Fruit fly (Drosophila melanogaster): ENCODE data around the gene msn.

Gene msn

dm6 chr3L:2634929-2635799, 48.8 kb upstream of the msn start (continued):
- peak; percentile 78 for TF ChIP-seq Hr83 (GFP tag; optimal IDR thresholded peaks at IDR 0.05; ENCODE audit: poor library complexity, severe bottlenecking)

- TF ChIP-seq jim (GFP tag; optimal IDR thresholded peaks at IDR 0.05): no peak
- TF ChIP-seq Vsx2 (GFP tag; optimal IDR thresholded peaks at IDR 0.05; ENCODE audit: partially characterized antibody): no peak
- TF ChIP-seq Rel (GFP tag; optimal IDR thresholded peaks at IDR 0.05): no peak
- peak; percentile 99 for TF ChIP-seq Rel (tag; optimal IDR thresholded peaks at IDR 0.05)
- no peak for TF ChIP-seq CG9705 (GFP tag; optimal IDR thresholded peaks at IDR 0.05)
- peak; percentile 27 for TF ChIP-seq h (GFP tag; optimal IDR thresholded peaks at IDR 0.05)
- TF ChIP-seq Mio (GFP tag; optimal IDR thresholded peaks at IDR 0.05): no peak
- no peak for TF ChIP-seq dmrt93B (GFP tag; optimal IDR thresholded peaks at IDR 0.05)
- peak in 1 of 2 experiments; percentile 19 for TF ChIP-seq dl (GFP tag; optimal IDR thresholded peaks at IDR 0.05; ENCODE audit: insufficient read depth in 1 of 2, partially characterized antibody in 2 of 2)
- TF ChIP-seq Myc (optimal IDR thresholded peaks at IDR 0.05): no peak
- no peak for TF ChIP-seq Jra (GFP tag; optimal IDR thresholded peaks at IDR 0.05)
- no peak for TF ChIP-seq rgr (GFP tag; optimal IDR thresholded peaks at IDR 0.05)
- peak; percentile 100 for TF ChIP-seq psq (GFP tag; optimal IDR thresholded peaks at IDR 0.05)
These were observed 46.4 kb upstream of the msn start for dm6 chr3L:2632763-2633100.

dm6 chr3L:2632048-2632762, 45.9 kb upstream of the msn start:
- no peak for TF ChIP-seq Sp1 (GFP tag; optimal IDR thresholded peaks at IDR 0.05)
- no peak for TF ChIP-seq Abd-B (GFP tag; optimal IDR thresholded peaks at IDR 0.05)
- no peak for TF ChIP-seq usp (GFP tag; optimal IDR thresholded peaks at IDR 0.05)
- no peak for TF ChIP-seq OdsH (GFP tag; optimal IDR thresholded peaks at IDR 0.05)
- TF ChIP-seq Vsx2 (GFP tag; optimal IDR thresholded peaks at IDR 0.05; ENCODE audit: partially characterized antibody): no peak
- no peak for TF ChIP-seq br (GFP tag; optimal IDR thresholded peaks at IDR 0.05)
- no peak for TF ChIP-seq CG9705 (GFP tag; optimal IDR thresholded peaks at IDR 0.05)
- no peak for TF ChIP-seq ey (GFP tag; optimal IDR thresholded peaks at IDR 0.05)
- TF ChIP-seq tai (GFP tag; optimal IDR thresholded peaks at IDR 0.05): no peak

DNA sequence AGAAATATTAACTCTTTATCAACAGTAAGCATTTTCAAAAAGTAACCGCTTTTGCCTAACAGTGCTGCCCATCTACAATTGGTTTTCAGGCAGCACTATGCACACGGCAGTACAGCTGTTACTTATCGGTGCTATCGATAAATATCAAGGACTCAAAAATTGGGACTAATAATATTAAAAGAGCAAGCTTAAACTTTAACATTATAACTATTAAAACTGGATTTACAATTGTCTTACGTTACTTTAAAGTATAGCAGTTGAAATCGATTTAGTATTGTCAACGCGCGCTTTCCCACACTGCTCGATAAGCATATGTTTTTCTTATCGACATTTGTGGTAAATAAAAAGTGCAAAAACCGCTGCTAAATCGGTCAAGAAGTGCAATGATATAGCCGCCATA, 45.1 kb upstream of the msn start, which contains the start of the genes CG42245 and MEP-1:
Gene CG42245, plus strand, starts transcription at position 310 of the 400 bp plus-strand sequence.
Gene MEP-1, plus strand, starts transcription at position 310 of the 400 bp plus-strand sequence.
- peak; percentile 80 for TF ChIP-seq tai (GFP tag; optimal IDR thresholded peaks at IDR 0.05)
- peak; percentile 73 for TF ChIP-seq br (GFP tag; optimal IDR thresholded peaks at IDR 0.05)
- peak; percentile 18 for TF ChIP-seq Mio (GFP tag; optimal IDR thresholded peaks at IDR 0.05)
- TF ChIP-seq jim (GFP tag; optimal IDR thresholded peaks at IDR 0.05): no peak
- TF ChIP-seq dsf (GFP tag; optimal IDR thresholded peaks at IDR 0.05; ENCODE audit: borderline replicate concordance): peak; percentile 71
- peak; percentile 15 for TF ChIP-seq dmrt93B (GFP tag; optimal IDR thresholded peaks at IDR 0.05)
- peak; percentile 64 for TF ChIP-seq Hr83 (GFP tag; optimal IDR thresholded peaks at IDR 0.05; ENCODE audit: poor library complexity, severe bottlenecking)
- no peak for TF ChIP-seq CrebA (GFP tag; optimal IDR thresholded peaks at IDR 0.05; ENCODE audit: borderline replicate concordance)
- TF ChIP-seq rgr (GFP tag; optimal IDR thresholded peaks at IDR 0.05): peak; percentile 77
- TF ChIP-seq Abd-B (GFP tag; optimal IDR thresholded peaks at IDR 0.05): no peak
- peak; percentile 78 for TF ChIP-seq Jra (GFP tag; optimal IDR thresholded peaks at IDR 0.05)
- peak; percentile 38 for TF ChIP-seq OdsH (GFP tag; optimal IDR thresholded peaks at IDR 0.05)
- peak; percentile 42 to 61 for TF ChIP-seq foxo (GFP tag; optimal IDR thresholded peaks at IDR 0.05)
- no peak for TF ChIP-seq Hr78 (GFP tag; optimal IDR thresholded peaks at IDR 0.05)
- TF ChIP-seq pan (optimal IDR thresholded peaks at IDR 0.05): no peak
- TF ChIP-seq sv (GFP tag; optimal IDR thresholded peaks at IDR 0.05): peak; percentile 28
- no peak for TF ChIP-seq lola (GFP tag; optimal IDR thresholded peaks at IDR 0.05)
- no peak for TF ChIP-seq Dfd (GFP tag; optimal IDR thresholded peaks at IDR 0.05)
- peak; percentile 35 for TF ChIP-seq HLH106 (tag; optimal IDR thresholded peaks at IDR 0.05)
- no peak for TF ChIP-seq Rel (GFP tag; optimal IDR thresholded peaks at IDR 0.05)
- TF ChIP-seq Rel (tag; optimal IDR thresholded peaks at IDR 0.05): peak; percentile 50
- no peak for TF ChIP-seq dl (GFP tag; optimal IDR thresholded peaks at IDR 0.05; ENCODE audit: insufficient read depth in 1 of 2, partially characterized antibody in 2 of 2)
- TF ChIP-seq Vsx2 (GFP tag; optimal IDR thresholded peaks at IDR 0.05; ENCODE audit: partially characterized antibody): no peak
- peak; percentile 62 for TF ChIP-seq ey (GFP tag; optimal IDR thresholded peaks at IDR 0.05)
- no peak for TF ChIP-seq Dif (GFP tag; optimal IDR thresholded peaks at IDR 0.05; ENCODE audit: partially characterized antibody)
- TF ChIP-seq usp (GFP tag; optimal IDR thresholded peaks at IDR 0.05): no peak
- TF ChIP-seq Hnf4 (GFP tag; optimal IDR thresholded peaks at IDR 0.05): peak; percentile 80
- peak; percentile 53 for TF ChIP-seq sage (GFP tag; optimal IDR thresholded peaks at IDR 0.05)
- peak; percentile 24 for TF ChIP-seq Sp1 (GFP tag; optimal IDR thresholded peaks at IDR 0.05)
- TF ChIP-seq CG32264 (GFP tag; optimal IDR thresholded peaks at IDR 0.05): peak; percentile 48
- peak; percentile 88 for TF ChIP-seq brk (GFP tag; optimal IDR thresholded peaks at IDR 0.05)
- no peak for TF ChIP-seq N (GFP tag; optimal IDR thresholded peaks at IDR 0.05)
- TF ChIP-seq psq (GFP tag; optimal IDR thresholded peaks at IDR 0.05): peak; percentile 1
- TF ChIP-seq GATAd (GFP tag; optimal IDR thresholded peaks at IDR 0.05): peak; percentile 86
- TF ChIP-seq CG9705 (GFP tag; optimal IDR thresholded peaks at IDR 0.05): peak; percentile 16
- TF ChIP-seq Myc (optimal IDR thresholded peaks at IDR 0.05): no peak
- peak; percentile 66 for TF ChIP-seq fru (GFP tag; optimal IDR thresholded peaks at IDR 0.05)
- TF ChIP-seq woc (GFP tag; optimal IDR thresholded peaks at IDR 0.05): no peak

Measured in whole organism, wandering third instar larva.